Worm (Caenorhabditis elegans) whole organism, L2 larva: ENCODE measurements around the gene cest-2.1.

Experiments
- aly-2 ChIP-seq: fragments of 150-350 bp; optimal IDR thresholded peaks from 2 replicates; lab custom pipeline; 2014; ENCODE audit warnings: missing biosample characterization, missing genetic modification characterization
- ceh-82 ChIP-seq: fragments of 150-350 bp; optimal IDR thresholded peaks from 2 replicates; lab custom pipeline; 2014; ENCODE audit warnings: missing biosample characterization, missing genetic modification characterization
- egl-27 ChIP-seq: sonication (generic microtip); optimal IDR thresholded peaks from 3 replicates; lab custom pipeline; 2017; ENCODE audit warnings: missing biosample characterization, missing genetic modification reagents, missing genetic modification characterization
- nhr-129 ChIP-seq: fragments of 150-350 bp; optimal IDR thresholded peaks from 2 replicates; lab custom pipeline; 2014; ENCODE audit warnings: missing biosample characterization, missing genetic modification characterization
- nhr-23 ChIP-seq: fragments of 150-350 bp; optimal IDR thresholded peaks from 2 replicates; lab custom pipeline; 2014; ENCODE audit warnings: missing biosample characterization, missing genetic modification reagents, missing genetic modification characterization
- nhr-237 ChIP-seq: fragments of 150-350 bp; optimal IDR thresholded peaks from 2 replicates; lab custom pipeline; 2014; ENCODE audit warnings: missing biosample characterization, missing genetic modification characterization
- nhr-25 ChIP-seq: fragments of 150-350 bp; sonication (generic microtip); optimal IDR thresholded peaks from 3 replicates; lab custom pipeline; 2014; ENCODE audit warnings: missing biosample characterization, missing genetic modification characterization
- nhr-6 ChIP-seq: fragments of 150-350 bp; optimal IDR thresholded peaks from 2 replicates; lab custom pipeline; 2014; ENCODE audit warnings: missing biosample characterization, missing genetic modification characterization
- sma-3 ChIP-seq: sonication (generic microtip); optimal IDR thresholded peaks from 2 replicates; lab custom pipeline; 2016; ENCODE audit warnings: missing genetic modification reagents, missing genetic modification characterization, missing compliant biosample characterization
- snpc-4 ChIP-seq: fragments of 150-350 bp; optimal IDR thresholded peaks from 2 replicates; lab custom pipeline; 2014; ENCODE audit warnings: missing biosample characterization, missing genetic modification characterization
- unc-62 ChIP-seq: fragments of 150-350 bp; optimal IDR thresholded peaks from 2 replicates; lab custom pipeline; 2014; ENCODE audit warnings: missing biosample characterization, missing genetic modification reagents, missing genetic modification characterization

ce11 chrV:14147114-14147513 lies 24.2 kb downstream of the cest-2.1 start:
- TF ChIP-seq sma-3 (GFP tag; lab: Kevin White, UChicago), result no peak
- no peak for TF ChIP-seq nhr-23
- TF ChIP-seq snpc-4, result no peak
- no peak for TF ChIP-seq nhr-237
- no peak for TF ChIP-seq ceh-82
- TF ChIP-seq aly-2 (tag; lab: Kevin White, UChicago), result no peak
- TF ChIP-seq nhr-129 (tag; lab: Kevin White, UChicago), result no peak
- TF ChIP-seq egl-27, result no peak
- no peak for TF ChIP-seq nhr-6 (tag; lab: Kevin White, UChicago)
- no peak for TF ChIP-seq unc-62 (GFP tag; lab: Kevin White, UChicago)
- no peak for TF ChIP-seq nhr-25 (tag; lab: Kevin White, UChicago)
